Worm (Caenorhabditis elegans) whole organism, L1 larva: Measurements from ENCODE around the gene C05E4.7.

Experiments used
- C04F5.9 ChIP-seq: sonication (generic microtip); optimal IDR thresholded peaks from 2 replicates; lab custom pipeline; 2016; ENCODE audit warnings: missing genetic modification characterization, missing compliant biosample characterization
- ces-1 ChIP-seq: fragments of 150-350 bp; optimal IDR thresholded peaks from 2 replicates; lab custom pipeline; 2014; ENCODE audit warnings: missing biosample characterization, missing genetic modification reagents, missing genetic modification characterization
- dpl-1 ChIP-seq, 3 experiments: fragments of 150-350 bp in 2 of 3; sonication (generic microtip) in 1 of 3; optimal IDR thresholded peaks; 2 replicates each; lab custom pipeline; 2014 to 2017; ENCODE audit warnings: missing biosample characterization in 3 of 3, missing genetic modification characterization in 3 of 3, missing genetic modification reagents in 3 of 3
- efl-1 ChIP-seq, 4 experiments: fragments of 150-350 bp; optimal IDR thresholded peaks in 3 of 4; peaks in 1 of 4; 1 replicate in 1 of 4; 2 replicates in 3 of 4; lab custom pipeline; 2014; ENCODE audit warnings: missing biosample characterization in 2 of 4, missing genetic modification characterization in 2 of 4, missing genetic modification reagents in 2 of 4
- egl-27 ChIP-seq, 2 experiments: fragments of 150-350 bp in 1 of 2; sonication (generic microtip); optimal IDR thresholded peaks; 3 replicates each; lab custom pipeline; 2017 to 2018; ENCODE audit warnings: missing biosample characterization in 2 of 2, missing genetic modification characterization in 2 of 2, missing genetic modification reagents in 2 of 2
- fos-1 ChIP-seq: fragments of 150-350 bp; optimal IDR thresholded peaks from 2 replicates; lab custom pipeline; 2014; ENCODE audit warnings: missing biosample characterization, missing genetic modification characterization
- lin-39 ChIP-seq: fragments of 150-350 bp; optimal IDR thresholded peaks from 2 replicates; lab custom pipeline; 2014; ENCODE audit warnings: missing biosample characterization, missing genetic modification reagents, missing genetic modification characterization
- mdl-1 ChIP-seq, 2 experiments: fragments of 150-350 bp; optimal IDR thresholded peaks; 2 replicates each; lab custom pipeline; 2014 to 2017; ENCODE audit warnings: missing biosample characterization in 2 of 2, missing genetic modification characterization in 2 of 2, inconsistent platforms in 1 of 2
- mep-1 ChIP-seq: fragments of 150-350 bp; optimal IDR thresholded peaks from 2 replicates; lab custom pipeline; 2014; ENCODE audit warnings: missing biosample characterization, missing genetic modification characterization
- nhr-84 ChIP-seq: sonication (generic microtip); optimal IDR thresholded peaks from 2 replicates; lab custom pipeline; 2017; ENCODE audit warnings: missing biosample characterization, missing genetic modification characterization
- tlp-1 ChIP-seq: fragments of 150-350 bp; optimal IDR thresholded peaks from 2 replicates; lab custom pipeline; 2014; ENCODE audit warnings: missing biosample characterization, missing genetic modification characterization

DNA sequence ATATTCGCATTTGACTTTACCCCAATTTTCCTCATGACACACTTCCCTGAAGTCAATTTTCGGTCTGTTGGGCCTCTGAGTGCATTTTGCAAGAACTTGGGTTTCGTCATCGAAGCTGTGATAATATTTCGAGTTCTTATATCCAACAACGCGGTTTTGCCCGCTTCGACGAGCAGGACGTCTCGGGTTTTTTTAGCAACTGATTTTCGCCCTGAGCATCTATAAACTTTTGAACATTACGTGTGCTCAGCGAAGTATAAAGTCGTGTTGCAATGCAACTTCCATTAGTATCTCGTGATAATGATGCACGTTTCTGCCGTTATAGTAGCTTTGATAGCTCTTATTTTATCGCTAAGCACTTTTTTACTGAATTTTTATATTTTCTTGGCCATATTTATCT is 38.1 kb downstream of the C05E4.7 start, which contains the start of gene srbc-60:
- TF ChIP-seq ces-1 (GFP tag; lab: Kevin White, UChicago) (no peak), nhr-84 (no peak), mdl-1 (tag; optimal IDR thresholded peaks at IDR 0.05; lab: Kevin White, UChicago) (no peak), tlp-1 (no peak), mep-1 (tag; lab: Kevin White, UChicago) (no peak), egl-27 (tag; optimal IDR thresholded peaks at IDR 0.05; lab: Kevin White, UChicago) (no peak), dpl-1 (GFP tag; optimal IDR thresholded peaks at IDR 0.05; lab: Kevin White, UChicago) (no peak), lin-39 (no peak), fos-1 (tag; lab: Kevin White, UChicago) (no peak), efl-1 (optimal IDR thresholded peaks at IDR 0.05; lab: Kevin White, UChicago) (no peak), efl-1 (GFP tag; optimal IDR thresholded peaks at IDR 0.05 in 1 of 2; lab: Kevin White, UChicago) (no peak), C04F5.9 (tag; lab: Kevin White, UChicago) (no peak)
